Fruit fly (Drosophila melanogaster): ENCODE data around the gene CG42238.

CG42238 gene

dm6 chr2L:21038723-21039122 is 13.2 kb downstream of the CG42238 start (continued):
- TF ChIP-seq Optix (GFP tag; IDR thresholded peaks at IDR 0.05) (0 out of 3 replicates have a peak, but pooled peaks have one; percentile 29), fru (optimal IDR thresholded peaks at IDR 0.05) (no peak)

- TF ChIP-seq CG15601 (tag; optimal IDR thresholded peaks at IDR 0.05) (peak; percentile 31), CG32772 (GFP tag; IDR thresholded peaks at IDR 0.05) (no peak), Deaf1 (tag; optimal IDR thresholded peaks at IDR 0.05) (no peak), Jarid2 (GFP tag; optimal IDR thresholded peaks at IDR 0.05) (no peak), schlank (tag; optimal IDR thresholded peaks at IDR 0.05) (no peak), cato (GFP tag; optimal IDR thresholded peaks at IDR 0.05; ENCODE audit: borderline replicate concordance) (no peak), CG7271 (tag; optimal IDR thresholded peaks at IDR 0.05) (peak; percentile 88), BEAF-32 (GFP tag; optimal IDR thresholded peaks at IDR 0.05) (no peak), CG17829 (tag; optimal IDR thresholded peaks at IDR 0.05) (peak; percentile 56), GATAe (GFP tag; conservative IDR thresholded peaks at IDR 0.05) (no peak), bbx (GFP tag; IDR thresholded peaks at IDR 0.05; ENCODE audit: partially characterized antibody) (no peak), Usf (GFP tag; optimal IDR thresholded peaks at IDR 0.05) (no peak), run (tag; optimal IDR thresholded peaks at IDR 0.05) (no peak), CG10366 (GFP tag; IDR thresholded peaks at IDR 0.05) (no peak), CG10979 (tag; optimal IDR thresholded peaks at IDR 0.05) (peak; percentile 26), Stat92E (GFP tag; optimal IDR thresholded peaks at IDR 0.05) (no peak), CG18262 (tag; optimal IDR thresholded peaks at IDR 0.05) (peak; percentile 58), Tbp (GFP tag; optimal IDR thresholded peaks at IDR 0.05) (no peak), Atf6 (GFP tag; IDR thresholded peaks at IDR 0.05) (no peak), Nf-YC (tag; optimal IDR thresholded peaks at IDR 0.05) (peak; percentile 17), sna (GFP tag; IDR thresholded peaks at IDR 0.05; ENCODE audit: partially characterized antibody) (no peak), CG31441 (GFP tag; IDR thresholded peaks at IDR 0.05) (peak; percentile 50; the same call in 1 of the 2 replicates), Myb (GFP tag; optimal IDR thresholded peaks at IDR 0.05) (no peak), CG12104 (GFP tag; optimal IDR thresholded peaks at IDR 0.05) (peak; percentile 4), Mad (GFP tag; optimal IDR thresholded peaks at IDR 0.05) (no peak), phol (tag; optimal IDR thresholded peaks at IDR 0.05) (no peak), Eip74EF (GFP tag; optimal IDR thresholded peaks at IDR 0.05) (peak in 1 of 2 experiments; percentile 18), jumu (GFP tag; optimal IDR thresholded peaks at IDR 0.05) (no peak), hkb (optimal IDR thresholded peaks at IDR 0.05) (no peak), hkb (GFP tag; IDR thresholded peaks at IDR 0.05) (no peak), hb (GFP tag; IDR thresholded peaks at IDR 0.05; ENCODE audit: partially characterized antibody) (no peak), CG14710 (tag; optimal IDR thresholded peaks at IDR 0.05) (peak; percentile 64), bab2 (GFP tag; optimal IDR thresholded peaks at IDR 0.05) (no peak), CG3163 (GFP tag; optimal IDR thresholded peaks at IDR 0.05) (no peak), Ssrp (tag; optimal IDR thresholded peaks at IDR 0.05) (no peak), CG12236 (GFP tag; optimal IDR thresholded peaks at IDR 0.05) (peak; percentile 28), HmgZ (tag; optimal IDR thresholded peaks at IDR 0.05) (no peak), mld (GFP tag; IDR thresholded peaks at IDR 0.05; ENCODE audit: partially characterized antibody) (no peak), tin (GFP tag; optimal IDR thresholded peaks at IDR 0.05) (no peak), CG18476 (GFP tag; optimal IDR thresholded peaks at IDR 0.05) (no peak), sob (GFP tag; IDR thresholded peaks at IDR 0.05) (no peak), CG10321 (GFP tag; IDR thresholded peaks at IDR 0.05) (peak; percentile 25; the same call in 1 of the 2 replicates), ttk (GFP tag; IDR thresholded peaks at IDR 0.05) (no peak), z (GFP tag; IDR thresholded peaks at IDR 0.05) (0 out of 3 replicates have a peak, but pooled peaks have one; percentile 31), CG16779 (GFP tag; IDR thresholded peaks at IDR 0.05) (no peak), pb (GFP tag; optimal IDR thresholded peaks at IDR 0.05) (no peak), cad (GFP tag; optimal IDR thresholded peaks at IDR 0.05) (no peak), CG33557 (GFP tag; optimal IDR thresholded peaks at IDR 0.05) (no peak)
These were observed 14.2 kb downstream of the CG42238 start for dm6 chr2L:21037723-21038122.
